Fruit fly (Drosophila melanogaster) whole organism: ENCODE results near the gene CG14562.

Source experiments
- CG8478 ChIP-seq: fragments of >200 bp; optimal IDR thresholded peaks from 2 replicates; lab custom pipeline; 2018; ENCODE audit warnings: inconsistent platforms
- Dll ChIP-seq: fragments of >200 bp; optimal IDR thresholded peaks from 2 replicates; lab custom pipeline; 2017
- EcR ChIP-seq, 2 experiments: fragments of >200 bp; optimal IDR thresholded peaks; 2 replicates each; lab custom pipeline; 2017; ENCODE audit warnings: missing biosample characterization in 2 of 2, missing genetic modification characterization in 2 of 2, missing genetic modification reagents in 2 of 2
- pan ChIP-seq: fragments of >200 bp; optimal IDR thresholded peaks from 2 replicates; lab custom pipeline; 2017
- psq ChIP-seq: fragments of >200 bp; optimal IDR thresholded peaks from 2 replicates; lab custom pipeline; 2017
- usp ChIP-seq: fragments of >200 bp; optimal IDR thresholded peaks from 2 replicates; lab custom pipeline; 2017; ENCODE audit warnings: missing biosample characterization, missing genetic modification characterization, mixed read lengths

CG14562 gene

dm6 chr3L:21941615-21942259, at the start of gene CG14562, which contains the start of gene PolH:
CG14562 (plus strand) TSS chr3L:21942221.
PolH (minus strand) TSS chr3L:21941812.
- TF ChIP-seq psq (lab: Kevin White, UChicago): no peak
- no peak for TF ChIP-seq EcR (GFP tag; optimal IDR thresholded peaks at IDR 0.05; lab: Kevin White, UChicago)
- no peak for TF ChIP-seq usp (GFP tag; lab: Kevin White, UChicago)
- no peak for TF ChIP-seq CG8478 (lab: Kevin White, UChicago)
- TF ChIP-seq pan (lab: Kevin White, UChicago): no peak
- TF ChIP-seq Dll (lab: Kevin White, UChicago): no peak

dm6 chr3L:21892699-21893098, 49.3 kb upstream of the CG14562 start:
- TF ChIP-seq CG8478 (lab: Kevin White, UChicago): no peak
- TF ChIP-seq EcR (GFP tag; optimal IDR thresholded peaks at IDR 0.05; lab: Kevin White, UChicago): peak in 1 of 2 experiments; percentile 84
- no peak for TF ChIP-seq usp (GFP tag; lab: Kevin White, UChicago)

dm6 chr3L:21893697-21894099, 48.3 kb upstream of the CG14562 start:
- TF ChIP-seq pan (lab: Kevin White, UChicago) (no peak), usp (GFP tag; lab: Kevin White, UChicago) (no peak), EcR (GFP tag; optimal IDR thresholded peaks at IDR 0.05; lab: Kevin White, UChicago) (peak; percentile 25 to 92)

dm6 chr3L:21894100-21894499, 47.9 kb upstream of the CG14562 start:
- TF ChIP-seq pan (lab: Kevin White, UChicago) (no peak), usp (GFP tag; lab: Kevin White, UChicago) (no peak), EcR (GFP tag; optimal IDR thresholded peaks at IDR 0.05; lab: Kevin White, UChicago) (no peak), psq (lab: Kevin White, UChicago) (no peak), CG8478 (lab: Kevin White, UChicago) (no peak), Dll (lab: Kevin White, UChicago) (no peak)

- TF ChIP-seq Dll (lab: Kevin White, UChicago) (no peak), pan (lab: Kevin White, UChicago) (no peak), usp (GFP tag; lab: Kevin White, UChicago) (no peak), EcR (GFP tag; optimal IDR thresholded peaks at IDR 0.05; lab: Kevin White, UChicago) (peak; percentile 84 to 98), CG8478 (lab: Kevin White, UChicago) (no peak), psq (lab: Kevin White, UChicago) (no peak)
These were observed 47.2 kb upstream of the CG14562 start for dm6 chr3L:21894774-21895173.

- no peak for TF ChIP-seq usp (GFP tag; lab: Kevin White, UChicago)
- TF ChIP-seq EcR (GFP tag; optimal IDR thresholded peaks at IDR 0.05; lab: Kevin White, UChicago): peak in 1 of 2 experiments; percentile 40
- no peak for TF ChIP-seq CG8478 (lab: Kevin White, UChicago)
- no peak for TF ChIP-seq pan (lab: Kevin White, UChicago)
- no peak for TF ChIP-seq psq (lab: Kevin White, UChicago)
- no peak for TF ChIP-seq Dll (lab: Kevin White, UChicago)
These were observed 45.8 kb upstream of the CG14562 start for dm6 chr3L:21896217-21896616.

- no peak for TF ChIP-seq pan (lab: Kevin White, UChicago)
- no peak for TF ChIP-seq CG8478 (lab: Kevin White, UChicago)
- no peak for TF ChIP-seq Dll (lab: Kevin White, UChicago)
- no peak for TF ChIP-seq usp (GFP tag; lab: Kevin White, UChicago)
- TF ChIP-seq EcR (GFP tag; optimal IDR thresholded peaks at IDR 0.05; lab: Kevin White, UChicago): no peak
- no peak for TF ChIP-seq psq (lab: Kevin White, UChicago)
These were observed 42.5 kb upstream of the CG14562 start for dm6 chr3L:21899488-21899887.

- no peak for TF ChIP-seq usp (GFP tag; lab: Kevin White, UChicago)
- no peak for TF ChIP-seq pan (lab: Kevin White, UChicago)
- no peak for TF ChIP-seq CG8478 (lab: Kevin White, UChicago)
- no peak for TF ChIP-seq EcR (GFP tag; optimal IDR thresholded peaks at IDR 0.05; lab: Kevin White, UChicago)
- TF ChIP-seq psq (lab: Kevin White, UChicago): no peak
- TF ChIP-seq Dll (lab: Kevin White, UChicago): no peak
These were observed 33.2 kb upstream of the CG14562 start for dm6 chr3L:21908860-21909259.

- TF ChIP-seq pan (lab: Kevin White, UChicago): no peak
- TF ChIP-seq EcR (GFP tag; optimal IDR thresholded peaks at IDR 0.05; lab: Kevin White, UChicago): no peak
- no peak for TF ChIP-seq psq (lab: Kevin White, UChicago)
- TF ChIP-seq Dll (lab: Kevin White, UChicago): no peak
- TF ChIP-seq CG8478 (lab: Kevin White, UChicago): no peak
- no peak for TF ChIP-seq usp (GFP tag; lab: Kevin White, UChicago)
These were observed 23.4 kb upstream of the CG14562 start for dm6 chr3L:21918605-21919004.

dm6 chr3L:21930179-21930578, 11.8 kb upstream of the CG14562 start:
- no peak for TF ChIP-seq Dll (lab: Kevin White, UChicago)
- TF ChIP-seq usp (GFP tag; lab: Kevin White, UChicago): no peak
- no peak for TF ChIP-seq pan (lab: Kevin White, UChicago)
- no peak for TF ChIP-seq CG8478 (lab: Kevin White, UChicago)
- no peak for TF ChIP-seq EcR (GFP tag; optimal IDR thresholded peaks at IDR 0.05; lab: Kevin White, UChicago)
- TF ChIP-seq psq (lab: Kevin White, UChicago): no peak

- TF ChIP-seq usp (GFP tag; lab: Kevin White, UChicago) (no peak), Dll (lab: Kevin White, UChicago) (no peak), psq (lab: Kevin White, UChicago) (no peak), CG8478 (lab: Kevin White, UChicago) (no peak), EcR (GFP tag; optimal IDR thresholded peaks at IDR 0.05; lab: Kevin White, UChicago) (no peak), pan (lab: Kevin White, UChicago) (no peak)
These were observed 7.6 kb upstream of the CG14562 start, which contains the start of gene SLC22A for dm6 chr3L:21934462-21934861. SLC22A (plus strand) TSS chr3L:21934704.
